Fruit fly (Drosophila melanogaster) whole organism, prepupa: ENCODE data around the gene osp.

Experiments
- Blimp-1 ChIP-seq: fragments of 200-800 bp; sonication (Bioruptor generic); optimal IDR thresholded peaks from 3 replicates; lab custom pipeline; 2017; ENCODE audit warnings: missing biosample characterization, missing genetic modification characterization, mild to moderate bottlenecking, moderate library complexity, missing genetic modification reagents
- CG11762 ChIP-seq: fragments of 200-800 bp; sonication (Bioruptor generic); optimal IDR thresholded peaks from 3 replicates; lab custom pipeline; 2016; ENCODE audit warnings: missing biosample characterization, missing genetic modification characterization; ENCODE audit not compliant: insufficient read depth
- CG11902 ChIP-seq: fragments of 200-800 bp; sonication (Bioruptor generic); optimal IDR thresholded peaks from 3 replicates; lab custom pipeline; 2016; ENCODE audit warnings: missing biosample characterization, missing genetic modification characterization
- CG15336 ChIP-seq: fragments of 200-800 bp; sonication (Bioruptor generic); IDR thresholded peaks from 2 replicates; pipeline ENCODE4 v1.3.6; 2022; ENCODE audit warnings: missing biosample characterization, missing genetic modification characterization
- CG16779 ChIP-seq: fragments of 200-800 bp; sonication (Bioruptor generic); optimal IDR thresholded peaks from 3 replicates; lab custom pipeline; 2017; ENCODE audit warnings: missing biosample characterization, mild to moderate bottlenecking, missing genetic modification characterization
- CG31627 ChIP-seq: fragments of 200-800 bp; sonication (Bioruptor generic); optimal IDR thresholded peaks from 3 replicates; lab custom pipeline; 2016; ENCODE audit warnings: missing biosample characterization, missing genetic modification characterization
- CG3919 ChIP-seq: fragments of 200-800 bp; sonication (Bioruptor generic); optimal IDR thresholded peaks from 3 replicates; lab custom pipeline; 2016; ENCODE audit warnings: missing biosample characterization, missing genetic modification characterization
- CG6163 ChIP-seq: fragments of 200-800 bp; sonication (Bioruptor generic); IDR thresholded peaks from 3 replicates; pipeline ENCODE4 v1.3.6; 2022; ENCODE audit warnings: missing biosample characterization, missing genetic modification characterization
- CG6854 ChIP-seq: fragments of 200-800 bp; sonication (Bioruptor generic); optimal IDR thresholded peaks from 2 replicates; lab custom pipeline; 2017; ENCODE audit warnings: missing biosample characterization, mild to moderate bottlenecking, missing genetic modification characterization
- CG7368 ChIP-seq: fragments of 200-800 bp; sonication (Bioruptor generic); optimal IDR thresholded peaks from 3 replicates; lab custom pipeline; 2016; ENCODE audit warnings: missing biosample characterization, missing genetic modification characterization
- CG8319 ChIP-seq: fragments of 200-800 bp; sonication (Bioruptor generic); optimal IDR thresholded peaks from 3 replicates; lab custom pipeline; 2016; ENCODE audit warnings: missing biosample characterization, missing genetic modification characterization
- CG9139 ChIP-seq: fragments of 200-800 bp; sonication (Bioruptor generic); optimal IDR thresholded peaks from 3 replicates; lab custom pipeline; 2017; ENCODE audit warnings: missing biosample characterization, mild to moderate bottlenecking, missing genetic modification characterization
- Eip78C ChIP-seq: fragments of 200-800 bp; sonication (Bioruptor generic); peaks from one replicate; lab custom pipeline; 2016; ENCODE audit warnings: missing biosample characterization, missing genetic modification characterization
- Eip93F ChIP-seq: fragments of 200-800 bp; sonication (Bioruptor generic); optimal IDR thresholded peaks from 2 replicates; lab custom pipeline; 2016; ENCODE audit warnings: missing biosample characterization, mild to moderate bottlenecking, missing genetic modification characterization
- Ets21C ChIP-seq: fragments of 200-800 bp; sonication (Bioruptor generic); optimal IDR thresholded peaks from 3 replicates; lab custom pipeline; 2016; ENCODE audit warnings: missing biosample characterization, missing genetic modification characterization
- Ets96B ChIP-seq: fragments of 200-800 bp; optimal IDR thresholded peaks from 2 replicates; lab custom pipeline; 2019; ENCODE audit warnings: missing biosample characterization, mild to moderate bottlenecking, missing genetic modification characterization, moderate library complexity
- Gug ChIP-seq: fragments of 200-800 bp; sonication (Bioruptor generic); IDR thresholded peaks from 2 replicates; pipeline ENCODE4 v1.3.6; 2022; ENCODE audit warnings: missing biosample characterization, missing genetic modification characterization
- Hr39 ChIP-seq: fragments of 200-800 bp; sonication (Bioruptor generic); optimal IDR thresholded peaks from 2 replicates; lab custom pipeline; 2016; ENCODE audit warnings: missing biosample characterization, missing genetic modification characterization
- Hr4 ChIP-seq: fragments of 200-800 bp; sonication (Bioruptor generic); optimal IDR thresholded peaks from 3 replicates; lab custom pipeline; 2016; ENCODE audit warnings: missing biosample characterization, missing genetic modification characterization
- OdsH ChIP-seq: fragments of 200-800 bp; sonication (Bioruptor generic); optimal IDR thresholded peaks from 3 replicates; lab custom pipeline; 2016; ENCODE audit warnings: missing biosample characterization, missing genetic modification characterization
- Sox102F ChIP-seq: fragments of 200-800 bp; sonication (Bioruptor generic); optimal IDR thresholded peaks from 2 replicates; lab custom pipeline; 2016; ENCODE audit warnings: missing biosample characterization, mild to moderate bottlenecking, missing genetic modification characterization
- Sox14 ChIP-seq: fragments of 200-800 bp; sonication (Bioruptor generic); optimal IDR thresholded peaks from 3 replicates; lab custom pipeline; 2016; ENCODE audit warnings: missing biosample characterization, missing genetic modification characterization
- Sox15 ChIP-seq: fragments of 200-800 bp; sonication (Bioruptor generic); optimal IDR thresholded peaks from 3 replicates; lab custom pipeline; 2016; ENCODE audit warnings: missing biosample characterization, missing genetic modification characterization
- achi ChIP-seq: fragments of 200-800 bp; sonication (Bioruptor generic); optimal IDR thresholded peaks from 3 replicates; lab custom pipeline; 2016; ENCODE audit warnings: missing biosample characterization, missing genetic modification characterization
- cyc ChIP-seq: fragments of 200-800 bp; sonication (Bioruptor generic); optimal IDR thresholded peaks from 3 replicates; lab custom pipeline; 2016; ENCODE audit warnings: missing biosample characterization, missing genetic modification characterization
- dac ChIP-seq: fragments of 200-800 bp; sonication (Bioruptor generic); optimal IDR thresholded peaks from 2 replicates; lab custom pipeline; 2017; ENCODE audit warnings: missing biosample characterization, mild to moderate bottlenecking, missing genetic modification characterization
- dsx ChIP-seq: fragments of 200-800 bp; optimal IDR thresholded peaks from 3 replicates; lab custom pipeline; 2019; ENCODE audit warnings: missing biosample characterization, mild to moderate bottlenecking, missing genetic modification characterization, moderate library complexity; ENCODE audit not compliant: poor library complexity, severe bottlenecking
- eg ChIP-seq: fragments of 200-800 bp; sonication (Bioruptor generic); IDR thresholded peaks from 3 replicates; pipeline ENCODE4 v1.3.6; 2022; ENCODE audit warnings: missing biosample characterization, missing genetic modification characterization
- esn ChIP-seq: fragments of 200-800 bp; sonication (Bioruptor generic); optimal IDR thresholded peaks from 2 replicates; lab custom pipeline; 2016; ENCODE audit warnings: missing biosample characterization, mild to moderate bottlenecking, missing genetic modification characterization, moderate library complexity
- fd59A ChIP-seq: fragments of 200-800 bp; sonication (Bioruptor generic); optimal IDR thresholded peaks from 2 replicates; lab custom pipeline; 2017; ENCODE audit warnings: missing biosample characterization, mild to moderate bottlenecking, missing genetic modification characterization, missing genetic modification reagents
- fd85E ChIP-seq: fragments of 200-800 bp; sonication (Bioruptor generic); optimal IDR thresholded peaks from 3 replicates; lab custom pipeline; 2016; ENCODE audit warnings: missing biosample characterization, missing genetic modification characterization
- fkh ChIP-seq: fragments of 200-800 bp; sonication (Bioruptor generic); optimal IDR thresholded peaks from 3 replicates; lab custom pipeline; 2017; ENCODE audit warnings: missing biosample characterization, mild to moderate bottlenecking, missing genetic modification characterization, moderate library complexity
- pdm3 ChIP-seq: fragments of 200-800 bp; sonication (Bioruptor generic); optimal IDR thresholded peaks from 3 replicates; lab custom pipeline; 2016; ENCODE audit warnings: missing biosample characterization, missing genetic modification characterization
- salr ChIP-seq, 2 experiments: fragments of 200-800 bp; sonication (Bioruptor generic); optimal IDR thresholded peaks; 3 replicates each; lab custom pipeline; 2016 to 2018; ENCODE audit warnings: missing biosample characterization in 2 of 2, missing genetic modification characterization in 2 of 2, mild to moderate bottlenecking in 1 of 2
- spab ChIP-seq: fragments of 200-800 bp; sonication (Bioruptor generic); optimal IDR thresholded peaks from 2 replicates; lab custom pipeline; 2017; ENCODE audit warnings: missing biosample characterization, mild to moderate bottlenecking, missing genetic modification characterization, missing genetic modification reagents
- ss ChIP-seq, 2 experiments: fragments of 200-800 bp; sonication (Bioruptor generic); optimal IDR thresholded peaks; 2 replicates in 1 of 2; 3 replicates in 1 of 2; lab custom pipeline; 2017 to 2018; ENCODE audit warnings: mild to moderate bottlenecking in 2 of 2, missing biosample characterization in 2 of 2, missing genetic modification characterization in 2 of 2, moderate library complexity in 1 of 2
- svp ChIP-seq: fragments of 200-800 bp; sonication (Bioruptor generic); peaks from one replicate; lab custom pipeline; 2016; ENCODE audit warnings: missing biosample characterization, missing genetic modification characterization
- topi ChIP-seq: fragments of 200-800 bp; sonication (Bioruptor generic); optimal IDR thresholded peaks from 3 replicates; lab custom pipeline; 2016; ENCODE audit warnings: missing biosample characterization, missing genetic modification characterization
- vri ChIP-seq: fragments of 200-800 bp; sonication (Bioruptor generic); optimal IDR thresholded peaks from 3 replicates; lab custom pipeline; 2016; ENCODE audit warnings: missing biosample characterization, mild to moderate bottlenecking, missing genetic modification characterization

The osp gene

dm6 chr2L:14612998-14613955 is 75.9 kb downstream of the osp start (continued):
- peak; percentile 11 for TF ChIP-seq fkh (GFP tag; lab: Kevin White, UChicago)
- peak; percentile 49 for TF ChIP-seq Hr39 (GFP tag; lab: Kevin White, UChicago)
- peak in 1 of 2 experiments; percentile 50 for TF ChIP-seq salr (GFP tag; optimal IDR thresholded peaks at IDR 0.05; lab: Kevin White, UChicago)
- TF ChIP-seq dsx (GFP tag; lab: Kevin White, UChicago): no peak
- TF ChIP-seq CG9139 (GFP tag; lab: Kevin White, UChicago): no peak
- TF ChIP-seq CG31627: peak; percentile 32
- TF ChIP-seq spab (GFP tag; lab: Kevin White, UChicago): peak; percentile 28
- TF ChIP-seq esn (GFP tag; lab: Kevin White, UChicago): peak; percentile 72
- peak; percentile 55; the same call in 2 of the 3 replicates for TF ChIP-seq eg
- peak; percentile 37 for TF ChIP-seq topi
- peak; percentile 21 for TF ChIP-seq vri (GFP tag; lab: Kevin White, UChicago)
- TF ChIP-seq Blimp-1 (GFP tag; lab: Kevin White, UChicago): no peak
- TF ChIP-seq Sox102F (GFP tag; lab: Kevin White, UChicago): peak; percentile 25
- no peak for TF ChIP-seq cyc (GFP tag; lab: Kevin White, UChicago)
- TF ChIP-seq CG7368: no peak

dm6 chr2L:14611358-14612037 is 77.6 kb downstream of the osp start:
- TF ChIP-seq vri (GFP tag; lab: Kevin White, UChicago): peak; percentile 78
- no peak for TF ChIP-seq CG6854

dm6 chr2L:14606112-14606511 is 83.0 kb downstream of the osp start:
- TF ChIP-seq Blimp-1 (GFP tag; lab: Kevin White, UChicago): peak; percentile 86
- no peak for TF ChIP-seq Ets96B
- TF ChIP-seq CG6854: peak; percentile 32
- TF ChIP-seq CG6163 (GFP tag; lab: Robert Waterston, UW): 0 out of 3 replicates have a peak, but pooled peaks have one; percentile 9
- TF ChIP-seq vri (GFP tag; lab: Kevin White, UChicago): peak; percentile 26
- no peak for TF ChIP-seq CG11762 (GFP tag; lab: Kevin White, UChicago)
- TF ChIP-seq Eip78C (GFP tag; lab: Kevin White, UChicago): peak; percentile 58
- TF ChIP-seq pdm3 (GFP tag; lab: Kevin White, UChicago): no peak

DNA sequence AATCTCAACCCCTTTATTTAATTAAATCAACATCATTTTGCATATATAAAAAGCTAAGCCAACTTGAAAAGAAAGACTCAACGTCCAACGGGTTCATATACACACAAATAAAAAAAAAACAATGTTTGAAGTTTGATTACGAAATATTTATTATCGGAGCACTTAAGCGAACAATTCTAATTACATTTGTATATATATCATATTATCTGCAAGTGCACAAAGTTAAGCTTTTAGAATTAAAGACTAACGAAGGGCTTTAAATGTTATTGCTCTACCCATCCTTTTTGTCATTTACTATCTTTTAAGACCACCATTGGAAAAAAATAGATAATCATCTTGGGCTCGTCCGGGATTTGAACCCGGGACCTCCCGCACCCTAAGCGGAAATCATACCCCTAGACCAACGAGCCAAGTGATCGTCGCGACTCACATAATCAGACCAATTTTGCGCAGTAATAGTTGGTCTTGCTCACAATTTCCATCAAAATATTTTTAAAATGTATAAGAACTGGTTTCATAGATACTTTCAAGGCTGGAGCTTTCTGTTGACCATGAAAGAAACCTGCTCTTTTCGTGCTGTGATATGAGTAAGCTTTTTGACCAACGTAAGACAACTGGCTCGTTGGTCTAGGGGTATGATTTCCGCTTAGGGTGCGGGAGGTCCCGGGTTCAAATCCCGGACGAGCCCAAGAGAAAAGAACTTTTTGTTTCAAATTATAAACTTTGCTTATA is 89.9 kb downstream of the osp start:
- TF ChIP-seq spab (GFP tag; lab: Kevin White, UChicago) (no peak), dac (GFP tag; lab: Kevin White, UChicago) (no peak), CG15336 (GFP tag; lab: Robert Waterston, UW) (peak; percentile 54; the same call in 1 of the 2 replicates), Ets96B (no peak), svp (GFP tag; lab: Kevin White, UChicago) (peak; percentile 73), eg (peak; percentile 46; the same call in 1 of the 3 replicates), Eip78C (GFP tag; lab: Kevin White, UChicago) (peak; percentile 49), achi (GFP tag; lab: Kevin White, UChicago) (no peak), ss (GFP tag; optimal IDR thresholded peaks at IDR 0.05; lab: Kevin White, UChicago) (no peak), fd85E (no peak), Blimp-1 (GFP tag; lab: Kevin White, UChicago) (no peak), CG16779 (tag; lab: Kevin White, UChicago) (peak; percentile 26), fd59A (GFP tag; lab: Kevin White, UChicago) (no peak), CG6163 (GFP tag; lab: Robert Waterston, UW) (no peak), vri (GFP tag; lab: Kevin White, UChicago) (peak; percentile 20), Hr4 (GFP tag; lab: Kevin White, UChicago) (no peak), salr (GFP tag; optimal IDR thresholded peaks at IDR 0.05; lab: Kevin White, UChicago) (no peak), Gug (GFP tag; lab: Robert Waterston, UW) (no peak), esn (GFP tag; lab: Kevin White, UChicago) (no peak), CG3919 (GFP tag; lab: Kevin White, UChicago) (no peak), CG11902 (GFP tag; lab: Kevin White, UChicago) (no peak), OdsH (GFP tag; lab: Kevin White, UChicago) (no peak), Sox14 (no peak), CG8319 (GFP tag; lab: Kevin White, UChicago) (no peak), Eip93F (GFP tag; lab: Kevin White, UChicago) (no peak), Sox15 (GFP tag; lab: Kevin White, UChicago) (no peak), Ets21C (no peak), topi (no peak)
